Fruit fly (Drosophila melanogaster): Measurements from ENCODE around the gene Drsl6.

dm6 chr3L:3376551-3376950 lies 40.3 kb upstream of the Drsl6 start, which contains the start of gene CG12012:
- no peak for TF ChIP-seq insv (optimal IDR thresholded peaks at IDR 0.05)
- no peak for TF ChIP-seq h (optimal IDR thresholded peaks at IDR 0.05)
- TF ChIP-seq Myc (optimal IDR thresholded peaks at IDR 0.05): no peak
- no peak for TF ChIP-seq Sin3A (optimal IDR thresholded peaks at IDR 0.05)
- no peak for TF ChIP-seq ttk (optimal IDR thresholded peaks at IDR 0.05)
- no peak for TF ChIP-seq psq (optimal IDR thresholded peaks at IDR 0.05)

Data from Kc167 (cell line).